Worm (Caenorhabditis elegans) whole organism, L2 larva: Measurements from ENCODE around the gene lgc-39.

ENCODE experiments used
- C34F6.9 ChIP-seq: fragments of 150-350 bp; optimal IDR thresholded peaks from 2 replicates; lab custom pipeline; 2014; ENCODE audit warnings: missing biosample characterization, missing genetic modification characterization
- F13H6.1 ChIP-seq: sonication (generic microtip); optimal IDR thresholded peaks from 2 replicates; lab custom pipeline; 2016; ENCODE audit warnings: missing genetic modification characterization, missing compliant biosample characterization
- R02D3.7 ChIP-seq: fragments of 150-350 bp; optimal IDR thresholded peaks from 2 replicates; lab custom pipeline; 2014; ENCODE audit warnings: missing biosample characterization, missing genetic modification characterization
- Y55F3AM.14 ChIP-seq: fragments of 200-800 bp; sonication (Bioruptor generic); optimal IDR thresholded peaks from 2 replicates; lab custom pipeline; 2018; ENCODE audit warnings: mild to moderate bottlenecking, missing genetic modification characterization, missing compliant biosample characterization
- ZK546.5 ChIP-seq: sonication (generic microtip); optimal IDR thresholded peaks from 2 replicates; lab custom pipeline; 2017; ENCODE audit warnings: missing biosample characterization, missing genetic modification characterization
- ama-1 ChIP-seq: fragments of 150-350 bp; optimal IDR thresholded peaks from 2 replicates; lab custom pipeline; 2018; ENCODE audit warnings: inconsistent platforms
- ceh-16 ChIP-seq: fragments of 150-350 bp; optimal IDR thresholded peaks from 2 replicates; lab custom pipeline; 2014; ENCODE audit warnings: missing biosample characterization, missing genetic modification characterization
- ceh-82 ChIP-seq: fragments of 150-350 bp; optimal IDR thresholded peaks from 2 replicates; lab custom pipeline; 2014; ENCODE audit warnings: missing biosample characterization, missing genetic modification characterization
- crh-2 ChIP-seq: sonication (generic microtip); optimal IDR thresholded peaks from 2 replicates; lab custom pipeline; 2017; ENCODE audit warnings: missing biosample characterization, missing genetic modification characterization
- egl-27 ChIP-seq: sonication (generic microtip); optimal IDR thresholded peaks from 3 replicates; lab custom pipeline; 2017; ENCODE audit warnings: missing biosample characterization, missing genetic modification reagents, missing genetic modification characterization
- elt-1 ChIP-seq: fragments of 150-350 bp; optimal IDR thresholded peaks from 2 replicates; lab custom pipeline; 2014; ENCODE audit warnings: missing biosample characterization, missing genetic modification characterization
- fos-1 ChIP-seq: fragments of 150-350 bp; optimal IDR thresholded peaks from 2 replicates; lab custom pipeline; 2014; ENCODE audit warnings: missing biosample characterization, missing genetic modification characterization
- gmeb-1 ChIP-seq: fragments of 150-350 bp; optimal IDR thresholded peaks from 2 replicates; lab custom pipeline; 2014; ENCODE audit warnings: missing biosample characterization, missing genetic modification characterization
- lin-11 ChIP-seq: fragments of 150-350 bp; sonication (generic microtip); optimal IDR thresholded peaks from 2 replicates; lab custom pipeline; 2014; ENCODE audit warnings: missing biosample characterization, missing genetic modification characterization, inconsistent platforms, mixed read lengths
- lin-13 ChIP-seq: fragments of 150-350 bp; optimal IDR thresholded peaks from 2 replicates; lab custom pipeline; 2014; ENCODE audit warnings: missing biosample characterization, missing genetic modification reagents, missing genetic modification characterization
- lin-39 ChIP-seq: fragments of 150-350 bp; optimal IDR thresholded peaks from 2 replicates; lab custom pipeline; 2014; ENCODE audit warnings: missing biosample characterization, missing genetic modification reagents, missing genetic modification characterization
- lsy-2 ChIP-seq, 2 experiments: fragments of 150-350 bp in 1 of 2; sonication (generic microtip) in 1 of 2; optimal IDR thresholded peaks; 2 replicates each; lab custom pipeline; 2014 to 2017; ENCODE audit warnings: missing biosample characterization in 2 of 2, missing genetic modification characterization in 2 of 2
- mab-5 ChIP-seq: fragments of 150-350 bp; optimal IDR thresholded peaks from 2 replicates; lab custom pipeline; 2014; ENCODE audit warnings: missing biosample characterization, missing genetic modification characterization
- mbf-1 ChIP-seq: sonication (generic microtip); optimal IDR thresholded peaks from 2 replicates; lab custom pipeline; 2017; ENCODE audit warnings: missing biosample characterization, missing genetic modification characterization
- nhr-10 ChIP-seq: sonication (generic microtip); optimal IDR thresholded peaks from 2 replicates; lab custom pipeline; 2017; ENCODE audit warnings: missing biosample characterization, missing genetic modification characterization
- nhr-11 ChIP-seq: fragments of 150-350 bp; optimal IDR thresholded peaks from 2 replicates; lab custom pipeline; 2014; ENCODE audit warnings: missing biosample characterization, missing genetic modification characterization
- nhr-129 ChIP-seq: fragments of 150-350 bp; optimal IDR thresholded peaks from 2 replicates; lab custom pipeline; 2014; ENCODE audit warnings: missing biosample characterization, missing genetic modification characterization
- nhr-21 ChIP-seq: fragments of 150-350 bp; optimal IDR thresholded peaks from 2 replicates; lab custom pipeline; 2014; ENCODE audit warnings: missing biosample characterization, missing genetic modification characterization
- nhr-23 ChIP-seq: fragments of 150-350 bp; optimal IDR thresholded peaks from 2 replicates; lab custom pipeline; 2014; ENCODE audit warnings: missing biosample characterization, missing genetic modification reagents, missing genetic modification characterization
- nhr-237 ChIP-seq: fragments of 150-350 bp; optimal IDR thresholded peaks from 2 replicates; lab custom pipeline; 2014; ENCODE audit warnings: missing biosample characterization, missing genetic modification characterization
- nhr-6 ChIP-seq: fragments of 150-350 bp; optimal IDR thresholded peaks from 2 replicates; lab custom pipeline; 2014; ENCODE audit warnings: missing biosample characterization, missing genetic modification characterization
- nhr-77 ChIP-seq: fragments of 150-350 bp; optimal IDR thresholded peaks from 2 replicates; lab custom pipeline; 2014; ENCODE audit warnings: missing biosample characterization, missing genetic modification characterization
- sma-3 ChIP-seq: sonication (generic microtip); optimal IDR thresholded peaks from 2 replicates; lab custom pipeline; 2016; ENCODE audit warnings: missing genetic modification reagents, missing genetic modification characterization, missing compliant biosample characterization
- sma-9 ChIP-seq, 2 experiments: fragments of 150-350 bp in 1 of 2; sonication (generic microtip) in 1 of 2; optimal IDR thresholded peaks; 2 replicates each; lab custom pipeline; 2014 to 2016; ENCODE audit warnings: missing genetic modification characterization in 2 of 2, mild to moderate bottlenecking in 1 of 2, missing biosample characterization in 1 of 2, missing compliant biosample characterization in 1 of 2, missing genetic modification reagents in 1 of 2, moderate library complexity in 1 of 2
- snpc-4 ChIP-seq: fragments of 150-350 bp; optimal IDR thresholded peaks from 2 replicates; lab custom pipeline; 2014; ENCODE audit warnings: missing biosample characterization, missing genetic modification characterization
- unc-55 ChIP-seq: fragments of 150-350 bp; sonication (generic microtip); optimal IDR thresholded peaks from 3 replicates; lab custom pipeline; 2014; ENCODE audit warnings: missing biosample characterization, missing genetic modification reagents, missing genetic modification characterization
- unc-62 ChIP-seq: fragments of 150-350 bp; optimal IDR thresholded peaks from 2 replicates; lab custom pipeline; 2014; ENCODE audit warnings: missing biosample characterization, missing genetic modification reagents, missing genetic modification characterization
- ztf-1 ChIP-seq: fragments of 200-800 bp; sonication (Bioruptor generic); conservative IDR thresholded peaks from 2 replicates; pipeline ENCODE4 v1.3.6; 2022; ENCODE audit warnings: missing genetic modification characterization, missing compliant biosample characterization
- ztf-11 ChIP-seq: sonication (generic microtip); optimal IDR thresholded peaks from 2 replicates; lab custom pipeline; 2017; ENCODE audit warnings: missing biosample characterization, missing genetic modification characterization
- ztf-4 ChIP-seq: fragments of 150-350 bp; optimal IDR thresholded peaks from 2 replicates; lab custom pipeline; 2014; ENCODE audit warnings: missing biosample characterization, missing genetic modification characterization

Gene lgc-39

DNA sequence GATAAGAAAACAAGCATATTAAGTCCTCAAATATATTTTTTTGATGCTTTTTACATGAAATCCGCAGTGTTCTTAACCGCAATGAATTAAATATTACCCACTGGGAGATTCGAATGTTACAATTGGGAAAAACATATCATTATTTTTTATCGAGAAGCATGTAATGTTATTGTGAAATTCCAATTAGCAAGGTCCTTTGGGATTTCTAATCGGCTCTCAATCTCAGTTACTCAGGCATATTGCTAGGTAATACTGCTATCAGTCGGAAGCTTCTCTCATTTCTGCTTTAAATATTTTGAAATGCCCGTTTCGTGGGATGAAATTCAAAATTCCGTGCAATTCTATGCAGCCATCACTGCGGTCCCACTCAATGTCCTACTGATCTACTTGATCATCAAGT is 15.9 kb upstream of the lgc-39 start, which contains the start of gene str-204:
Gene str-204, plus strand, starts transcription at position 301 of the 400 bp plus-strand sequence.
- TF ChIP-seq ceh-16 (tag; lab: Kevin White, UChicago) (no peak), mbf-1 (no peak), nhr-237 (no peak), sma-3 (no peak), F13H6.1 (no peak), lin-11 (tag; lab: Kevin White, UChicago) (no peak), ama-1 (lab: Kevin White, UChicago) (no peak), nhr-21 (tag; lab: Kevin White, UChicago) (no peak), gmeb-1 (tag; lab: Kevin White, UChicago) (no peak), R02D3.7 (tag; lab: Kevin White, UChicago) (no peak), snpc-4 (tag; lab: Kevin White, UChicago) (no peak), nhr-11 (tag; lab: Kevin White, UChicago) (no peak), sma-9 (GFP tag; optimal IDR thresholded peaks at IDR 0.05; lab: Kevin White, UChicago) (no peak), sma-9 (tag; optimal IDR thresholded peaks at IDR 0.05; lab: Kevin White, UChicago) (no peak), elt-1 (tag; lab: Kevin White, UChicago) (no peak), nhr-10 (tag; lab: Kevin White, UChicago) (no peak), ztf-1 (GFP tag; lab: Robert Waterston, UW) (no peak), crh-2 (tag; lab: Kevin White, UChicago) (no peak), ztf-4 (no peak), unc-55 (GFP tag; lab: Kevin White, UChicago) (no peak)

DNA sequence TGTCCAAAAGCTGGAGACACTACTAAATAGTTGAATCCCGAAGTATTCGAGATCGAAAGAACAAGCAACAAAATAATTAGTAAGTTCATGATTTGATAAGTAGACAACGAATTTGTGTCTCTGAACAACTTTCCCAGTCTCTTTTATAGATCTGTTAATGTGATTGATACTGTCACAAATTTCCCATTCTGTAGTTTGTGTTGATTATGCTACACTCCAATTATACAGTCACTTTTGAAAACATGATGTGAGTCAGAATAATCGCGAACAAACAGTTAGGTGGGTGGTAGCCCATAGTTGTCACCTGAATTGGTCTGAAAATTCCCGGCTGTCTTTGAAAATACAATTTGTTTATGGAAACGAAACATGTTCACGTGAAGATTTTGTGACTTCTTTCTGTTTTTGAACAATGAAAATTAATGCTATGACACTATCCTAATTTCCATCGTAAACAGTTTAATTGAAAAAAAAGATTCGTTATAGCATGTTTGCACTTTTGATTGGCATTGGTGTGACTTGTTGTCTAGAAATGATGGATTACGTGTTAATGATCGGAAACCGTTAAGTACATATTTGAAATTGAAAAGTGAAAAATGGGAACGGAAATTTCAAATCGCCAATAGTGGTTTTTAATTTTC is 11.7 kb upstream of the lgc-39 start, which contains the start of gene ugt-41:
Gene ugt-41, minus strand, starts transcription at position 119 of the 638 bp plus-strand sequence.
- no peak for TF ChIP-seq egl-27 (tag; lab: Kevin White, UChicago)
- TF ChIP-seq unc-62 (GFP tag; lab: Kevin White, UChicago), result no peak
- TF ChIP-seq nhr-6 (tag; lab: Kevin White, UChicago), result no peak
- TF ChIP-seq sma-9 (GFP tag; optimal IDR thresholded peaks at IDR 0.05; lab: Kevin White, UChicago), result peak; percentile 34
- TF ChIP-seq sma-9 (tag; optimal IDR thresholded peaks at IDR 0.05; lab: Kevin White, UChicago), result no peak
- TF ChIP-seq mbf-1, result no peak
- TF ChIP-seq ztf-11, result no peak
- TF ChIP-seq nhr-21 (tag; lab: Kevin White, UChicago), result no peak
- peak; percentile 3 for TF ChIP-seq sma-3

DNA sequence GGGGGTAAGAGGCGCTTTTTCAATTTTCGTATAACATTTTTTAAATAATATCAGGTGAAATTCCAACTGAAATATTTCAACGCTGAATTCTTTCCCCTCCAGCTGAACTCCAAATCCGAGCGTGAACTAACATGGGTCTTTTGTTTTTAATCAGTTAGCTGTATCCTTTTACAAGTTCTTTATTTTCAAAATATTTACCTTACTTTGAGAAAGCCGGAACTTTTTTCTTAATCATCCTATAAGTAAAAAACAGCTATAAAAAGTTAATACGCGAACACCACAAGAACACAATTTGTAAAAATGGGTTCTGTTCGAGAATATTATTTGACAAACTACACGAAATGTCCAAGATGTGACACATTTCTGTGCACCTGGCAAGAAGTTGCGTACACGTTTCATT is 11.1 kb upstream of the lgc-39 start, which contains the start of gene srh-83:
Gene srh-83, plus strand, starts transcription at position 301 of the 400 bp plus-strand sequence.
- no peak for TF ChIP-seq nhr-6 (tag; lab: Kevin White, UChicago)
- no peak for TF ChIP-seq nhr-77 (tag; lab: Kevin White, UChicago)
- TF ChIP-seq gmeb-1 (tag; lab: Kevin White, UChicago), result no peak
- TF ChIP-seq unc-62 (GFP tag; lab: Kevin White, UChicago), result no peak
- no peak for TF ChIP-seq nhr-23 (tag; lab: Kevin White, UChicago)
- no peak for TF ChIP-seq elt-1 (tag; lab: Kevin White, UChicago)
- no peak for TF ChIP-seq egl-27 (tag; lab: Kevin White, UChicago)
- TF ChIP-seq Y55F3AM.14 (GFP tag; lab: Kevin White, UChicago), result no peak

DNA sequence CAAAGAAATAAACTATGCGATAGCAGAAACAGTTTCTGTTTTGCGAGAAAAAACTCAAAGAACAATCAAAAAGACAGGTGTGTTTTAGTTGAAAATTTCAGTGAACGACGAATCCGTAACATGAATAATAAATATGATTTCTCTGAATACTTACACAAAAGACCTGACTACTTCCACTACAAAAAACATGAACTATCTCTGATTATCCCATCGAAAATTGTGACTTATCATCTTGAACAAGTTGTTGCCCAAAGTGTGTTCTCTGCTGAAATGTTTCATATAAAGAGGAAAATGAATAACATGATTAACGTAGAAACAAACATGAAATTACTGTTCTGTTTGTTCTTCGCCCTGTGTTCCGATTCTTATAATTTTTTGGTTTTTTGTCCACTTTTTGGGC is 8.6 kb upstream of the lgc-39 start, which contains the start of gene ugt-36:
Gene ugt-36, plus strand, starts transcription at position 301 of the 400 bp plus-strand sequence.
- TF ChIP-seq elt-1 (tag; lab: Kevin White, UChicago) (no peak), Y55F3AM.14 (GFP tag; lab: Kevin White, UChicago) (no peak), nhr-129 (tag; lab: Kevin White, UChicago) (no peak)
- TF ChIP-seq, all 48 proteins: peak for 0

DNA sequence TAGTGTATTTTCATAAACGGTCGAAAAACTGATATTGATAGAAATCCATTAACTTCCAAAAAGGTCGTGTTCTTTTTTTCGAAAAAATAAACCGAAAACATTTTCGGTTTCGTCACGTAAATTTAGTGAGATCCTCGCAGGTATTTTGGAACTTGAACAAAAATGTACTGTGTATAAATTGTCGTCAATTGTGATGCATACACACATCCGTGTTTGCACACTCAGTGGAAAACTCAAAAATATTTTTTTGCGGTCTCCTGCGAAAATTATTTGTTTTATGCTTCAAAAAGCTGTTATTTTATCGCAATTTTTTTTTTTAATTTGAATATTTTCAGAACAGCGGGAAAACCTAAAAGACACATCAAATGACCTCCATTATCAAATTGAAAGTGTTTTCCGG is 3.5 kb downstream of the lgc-39 start, which contains the start of gene cpsf-2:
Gene cpsf-2, plus strand, starts transcription at position 330 of the 400 bp plus-strand sequence.
- TF ChIP-seq lsy-2 (tag; optimal IDR thresholded peaks at IDR 0.05; lab: Kevin White, UChicago), result peak in 1 of 2 experiments; percentile 25
- peak; percentile 28 for TF ChIP-seq C34F6.9
- no peak for TF ChIP-seq Y55F3AM.14 (GFP tag; lab: Kevin White, UChicago)
- TF ChIP-seq nhr-21 (tag; lab: Kevin White, UChicago), result no peak
- peak; percentile 36 for TF ChIP-seq unc-55 (GFP tag; lab: Kevin White, UChicago)

DNA sequence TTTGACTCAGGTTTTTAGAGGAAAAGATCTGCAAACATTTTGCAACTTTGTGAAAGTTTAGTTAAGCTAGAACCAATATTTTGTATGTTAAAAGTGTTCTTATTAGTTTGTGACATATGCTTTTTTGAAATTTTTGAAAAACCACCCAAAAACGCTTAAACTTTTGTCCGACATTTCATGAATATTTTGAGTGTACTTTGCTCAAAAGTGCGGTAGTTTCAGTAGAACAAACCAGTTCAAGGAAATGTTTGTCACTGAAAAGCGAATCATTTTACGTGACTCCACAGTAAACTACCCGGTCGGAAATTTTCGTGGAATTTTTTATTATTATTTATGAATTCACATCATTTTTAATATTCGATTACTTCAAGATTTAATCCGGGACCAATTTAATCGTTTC is 9.2 kb downstream of the lgc-39 start, which contains the start of gene pitr-5:
Gene pitr-5, plus strand, starts transcription at position 301 of the 400 bp plus-strand sequence.
- TF ChIP-seq snpc-4 (tag; lab: Kevin White, UChicago) (no peak), lin-11 (tag; lab: Kevin White, UChicago) (no peak), mab-5 (tag; lab: Kevin White, UChicago) (no peak), ZK546.5 (tag; lab: Kevin White, UChicago) (no peak), fos-1 (no peak), ceh-82 (no peak), lin-13 (no peak), ztf-4 (no peak), nhr-6 (tag; lab: Kevin White, UChicago) (no peak), lin-39 (tag; lab: Kevin White, UChicago) (no peak), ama-1 (lab: Kevin White, UChicago) (no peak)
